Worm (Caenorhabditis elegans) whole organism, young adult: ENCODE measurements around the gene msp-57.

Experiments
- Y67H2A.10 ChIP-seq: fragments of 200-800 bp; sonication (Bioruptor generic); conservative IDR thresholded peaks from 2 replicates; pipeline ENCODE4 v1.3.6; 2022; ENCODE audit warnings: missing genetic modification reagents, missing genetic modification characterization, missing compliant biosample characterization
- attf-6 ChIP-seq: fragments of 200-800 bp; sonication (Bioruptor generic); IDR thresholded peaks from 2 replicates; pipeline ENCODE4 v1.3.6; 2022; ENCODE audit warnings: missing genetic modification reagents, missing genetic modification characterization, missing compliant biosample characterization
- let-607 ChIP-seq, 2 experiments: fragments of 200-800 bp in 1 of 2; sonication (Bioruptor generic) in 1 of 2; sonication (generic microtip) in 1 of 2; optimal IDR thresholded peaks; 2 replicates each; lab custom pipeline; 2016 to 2018; ENCODE audit warnings: mild to moderate bottlenecking in 2 of 2, missing compliant biosample characterization in 2 of 2, missing genetic modification characterization in 2 of 2, moderate library complexity in 2 of 2, missing genotype in 1 of 2
- nfya-1 ChIP-seq: sonication (generic microtip); optimal IDR thresholded peaks from 2 replicates; lab custom pipeline; 2017; ENCODE audit warnings: antibody characterized with exemption, missing compliant biosample characterization, missing genetic modification characterization, borderline replicate concordance; ENCODE audit not compliant: insufficient read depth
- pbrm-1 ChIP-seq: fragments of 200-800 bp; sonication (Bioruptor generic); IDR thresholded peaks from 2 replicates; pipeline ENCODE4 v1.3.6; 2022; ENCODE audit warnings: missing genetic modification reagents, missing genetic modification characterization, missing compliant biosample characterization
- tlf-1 ChIP-seq: fragments of 200-800 bp; sonication (Bioruptor generic); optimal IDR thresholded peaks from 2 replicates; lab custom pipeline; 2018; ENCODE audit warnings: mild to moderate bottlenecking, missing genetic modification characterization, missing compliant biosample characterization

DNA sequence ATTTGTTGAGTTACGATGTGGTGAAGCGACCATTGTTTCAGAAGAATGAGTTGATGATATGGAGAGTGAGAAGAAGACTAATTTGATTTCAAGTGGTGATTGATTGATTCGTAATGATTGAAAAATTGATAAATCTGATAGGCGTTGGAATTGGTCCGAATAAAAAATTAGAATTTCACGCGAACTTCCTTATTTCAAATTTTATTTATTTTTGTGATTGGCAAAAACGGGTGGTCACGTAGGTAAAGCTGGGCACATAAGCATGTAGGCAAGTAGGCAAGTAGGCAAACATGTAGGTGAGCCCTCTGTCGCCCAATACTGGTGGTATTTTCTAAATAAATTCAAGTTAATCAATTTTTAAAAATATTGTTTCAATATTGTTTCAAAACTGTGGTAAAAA, 29.1 kb upstream of the msp-57 start, which contains the start of gene C09B9.4:
- TF ChIP-seq tlf-1 (no peak), nfya-1 (tag; lab: Kevin White, UChicago) (no peak), pbrm-1 (GFP tag; lab: Robert Waterston, UW) (no peak), attf-6 (GFP tag; lab: Robert Waterston, UW) (no peak), let-607 (tag; optimal IDR thresholded peaks at IDR 0.05; lab: Kevin White, UChicago) (no peak), Y67H2A.10 (GFP tag; lab: Robert Waterston, UW) (no peak)
